Fruit fly (Drosophila melanogaster): Measurements from ENCODE around the gene Cen.
A peak's percentile ranks its signal among the peaks of the same experiment; 100 is the strongest.

Cen gene

DNA sequence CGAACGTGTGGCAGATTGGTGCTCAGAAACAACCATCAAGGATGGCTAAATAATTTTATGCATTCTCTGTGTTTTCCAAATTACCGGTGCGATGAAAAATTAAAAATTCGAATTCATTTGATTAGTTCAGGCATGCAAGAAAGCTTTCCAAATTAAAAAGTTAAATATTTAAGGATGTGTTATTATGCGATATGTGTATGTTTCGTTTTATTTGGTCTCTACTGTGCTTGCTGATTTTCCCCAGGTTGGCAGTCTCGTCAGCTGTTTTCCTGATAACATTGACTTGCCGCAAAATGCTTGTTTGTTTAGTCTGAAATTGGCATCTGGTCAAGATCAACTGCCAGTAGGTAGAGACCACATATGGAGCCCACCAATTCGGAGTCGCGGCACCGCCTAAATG, 31.8 kb downstream of the Cen start, which contains the start of gene CG2611 (continued):
- TF ChIP-seq CG10654 (GFP tag; optimal IDR thresholded peaks at IDR 0.05): peak; percentile 44
- peak; percentile 36 for TF ChIP-seq Fer3 (tag; optimal IDR thresholded peaks at IDR 0.05)
- TF ChIP-seq MTF-1 (GFP tag; optimal IDR thresholded peaks at IDR 0.05; ENCODE audit: borderline replicate concordance): no peak
- peak; percentile 34 for TF ChIP-seq Mad (GFP tag; optimal IDR thresholded peaks at IDR 0.05)
- peak; percentile 23 for TF ChIP-seq en (GFP tag; optimal IDR thresholded peaks at IDR 0.05)
- peak; percentile 45 for TF ChIP-seq bab2 (GFP tag; optimal IDR thresholded peaks at IDR 0.05)
- TF ChIP-seq GATAe (GFP tag; conservative IDR thresholded peaks at IDR 0.05): peak; percentile 66
- TF ChIP-seq E2f2 (GFP tag; IDR thresholded peaks at IDR 0.05): peak; percentile 43
- TF ChIP-seq CG11247 (GFP tag; IDR thresholded peaks at IDR 0.05): peak; percentile 39; the same call in 1 of the 2 replicates
- no peak for TF ChIP-seq org-1 (GFP tag; optimal IDR thresholded peaks at IDR 0.05)

DNA sequence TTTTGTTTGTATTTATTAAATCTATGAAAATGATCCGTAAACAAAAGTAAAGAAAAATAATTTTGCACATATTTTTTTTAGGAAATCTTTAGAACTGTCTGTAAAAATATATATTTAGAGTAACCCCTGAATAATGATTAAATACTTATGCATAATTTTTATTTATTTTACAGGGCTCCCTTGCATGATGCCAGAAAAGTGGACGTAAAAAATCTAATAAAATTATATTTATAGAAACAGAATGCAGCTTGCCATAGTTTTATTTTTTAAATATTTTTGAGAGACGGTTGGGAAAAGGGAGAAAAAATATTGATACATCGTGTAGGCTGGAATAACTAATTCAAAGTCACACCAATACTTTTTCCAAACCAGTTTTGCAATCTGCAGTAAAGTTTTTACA, 33.0 kb downstream of the Cen start, which contains the start of gene CG18810:
Gene CG18810 (plus strand): TSS at position 301 of the 400 bp plus-strand sequence.
- TF ChIP-seq CG15696 (tag; optimal IDR thresholded peaks at IDR 0.05) (no peak), cg (GFP tag; optimal IDR thresholded peaks at IDR 0.05) (no peak), CG12104 (GFP tag; optimal IDR thresholded peaks at IDR 0.05) (no peak), CG11456 (GFP tag; IDR thresholded peaks at IDR 0.05) (no peak), CG15514 (GFP tag; optimal IDR thresholded peaks at IDR 0.05) (no peak), wor (GFP tag; IDR thresholded peaks at IDR 0.05) (no peak), slp2 (GFP tag; optimal IDR thresholded peaks at IDR 0.05) (no peak), Sox100B (GFP tag; optimal IDR thresholded peaks at IDR 0.05) (no peak), psq (GFP tag; optimal IDR thresholded peaks at IDR 0.05) (no peak), CG4328 (GFP tag; optimal IDR thresholded peaks at IDR 0.05) (no peak), CG34422 (GFP tag; IDR thresholded peaks at IDR 0.05) (no peak), GATAe (GFP tag; conservative IDR thresholded peaks at IDR 0.05) (no peak), CG4854 (GFP tag; optimal IDR thresholded peaks at IDR 0.05) (no peak), CG9215 (GFP tag; IDR thresholded peaks at IDR 0.05) (no peak)

DNA sequence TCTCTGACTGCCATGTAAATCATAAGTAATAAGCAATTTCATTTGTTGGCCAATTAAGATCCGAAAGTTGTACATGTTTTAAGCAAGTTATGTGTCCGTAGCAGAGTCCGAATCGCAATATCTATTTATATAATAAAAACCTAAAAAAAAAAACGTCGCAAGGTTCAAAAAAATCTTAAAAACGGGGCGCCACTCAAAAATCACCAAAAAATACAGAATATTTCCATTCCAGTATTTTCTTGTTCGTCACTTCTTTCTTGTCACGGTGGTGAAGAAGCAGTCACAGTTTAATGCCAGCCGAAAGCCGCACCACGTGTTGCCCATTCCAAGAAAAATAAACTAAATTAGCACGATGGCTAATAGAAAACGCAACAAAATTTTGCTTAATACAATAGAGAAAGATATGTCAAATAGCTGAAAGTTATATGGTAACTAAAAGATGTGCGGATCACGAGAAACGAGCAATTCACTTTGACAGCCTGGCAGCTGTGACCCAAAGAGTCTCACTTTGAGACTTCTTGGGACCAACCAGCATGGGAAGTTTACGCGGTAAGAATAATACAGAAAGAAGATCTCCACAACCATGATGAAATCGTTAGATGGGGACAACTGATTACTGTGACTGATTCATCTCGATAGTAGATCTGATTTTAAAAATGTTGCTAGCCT, 34.3 kb downstream of the Cen start:
- no peak for TF ChIP-seq sc (optimal IDR thresholded peaks at IDR 0.05)
- no peak for TF ChIP-seq sc (GFP tag; optimal IDR thresholded peaks at IDR 0.05)
- peak; percentile 63 for TF ChIP-seq YL-1 (GFP tag; optimal IDR thresholded peaks at IDR 0.05)
- TF ChIP-seq CG13287 (GFP tag; IDR thresholded peaks at IDR 0.05; ENCODE audit: partially characterized antibody): no peak
- peak; percentile 11 for TF ChIP-seq CG13775 (GFP tag; optimal IDR thresholded peaks at IDR 0.05)
- peak; percentile 74 for TF ChIP-seq pzg (GFP tag; optimal IDR thresholded peaks at IDR 0.05)
- TF ChIP-seq luna (GFP tag; optimal IDR thresholded peaks at IDR 0.05): no peak
- no peak for TF ChIP-seq Mrtf (GFP tag; IDR thresholded peaks at IDR 0.05)
- peak; percentile 0 for TF ChIP-seq bigmax (GFP tag; optimal IDR thresholded peaks at IDR 0.05)
- TF ChIP-seq CG2889 (GFP tag; IDR thresholded peaks at IDR 0.05): no peak
- TF ChIP-seq fru (optimal IDR thresholded peaks at IDR 0.05): no peak
- peak; percentile 32 for TF ChIP-seq CG15514 (GFP tag; optimal IDR thresholded peaks at IDR 0.05)
- peak; percentile 5 for TF ChIP-seq phol (tag; optimal IDR thresholded peaks at IDR 0.05)
- peak; percentile 44 for TF ChIP-seq zf30C (GFP tag; optimal IDR thresholded peaks at IDR 0.05)
- TF ChIP-seq CG3995 (GFP tag; optimal IDR thresholded peaks at IDR 0.05): peak; percentile 99
- no peak for TF ChIP-seq yki (optimal IDR thresholded peaks at IDR 0.05)
- no peak for TF ChIP-seq hbn (GFP tag; IDR thresholded peaks at IDR 0.05; ENCODE audit: partially characterized antibody)
- peak; percentile 4 for TF ChIP-seq CG30020 (tag; optimal IDR thresholded peaks at IDR 0.05)
- peak; percentile 49 for TF ChIP-seq trem (tag; optimal IDR thresholded peaks at IDR 0.05)
- TF ChIP-seq CG12391 (tag; optimal IDR thresholded peaks at IDR 0.05): peak; percentile 49
- TF ChIP-seq CG16815 (GFP tag; optimal IDR thresholded peaks at IDR 0.05): no peak
- TF ChIP-seq CG13624 (GFP tag; optimal IDR thresholded peaks at IDR 0.05): peak; percentile 7
- TF ChIP-seq CG18599 (GFP tag; optimal IDR thresholded peaks at IDR 0.05): no peak
- no peak for TF ChIP-seq CG18476 (GFP tag; optimal IDR thresholded peaks at IDR 0.05)
- peak; percentile 43 for TF ChIP-seq HmgZ (tag; optimal IDR thresholded peaks at IDR 0.05)
- TF ChIP-seq CG14667 (GFP tag; IDR thresholded peaks at IDR 0.05): no peak
- peak; percentile 74 for TF ChIP-seq sens (GFP tag)

All from whole organism, embryonic.